Worm (Caenorhabditis elegans): ENCODE data around the gene mmab-1.

mmab-1 gene

DNA sequence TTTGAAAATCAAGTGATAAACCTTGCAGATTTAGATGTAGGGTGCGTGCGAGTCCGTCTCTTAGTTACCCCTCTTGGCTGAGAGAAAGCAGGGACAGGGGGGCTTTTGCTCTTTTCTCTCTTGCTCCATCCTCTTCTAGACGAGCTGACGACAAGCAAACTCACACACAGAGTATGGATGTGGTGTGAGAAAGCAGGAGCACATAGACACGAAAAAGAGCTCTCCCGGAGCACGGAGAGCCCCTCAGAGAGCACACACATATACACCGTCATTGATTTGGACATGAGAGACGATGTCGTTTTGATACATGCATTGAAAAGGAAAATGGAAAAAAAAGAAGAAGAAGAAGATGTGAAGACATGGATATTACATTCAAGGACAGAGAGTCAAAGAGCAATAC lies 46.3 kb downstream of the mmab-1 start:
- TF ChIP-seq ama-1 (optimal IDR thresholded peaks at IDR 0.05) (no peak), hmg-4 (GFP tag; optimal IDR thresholded peaks at IDR 0.05) (no peak), aly-1 (tag; optimal IDR thresholded peaks at IDR 0.05) (no peak), ceh-36 (tag; optimal IDR thresholded peaks at IDR 0.05) (no peak), hmbx-1 (tag; optimal IDR thresholded peaks at IDR 0.05) (no peak)

DNA sequence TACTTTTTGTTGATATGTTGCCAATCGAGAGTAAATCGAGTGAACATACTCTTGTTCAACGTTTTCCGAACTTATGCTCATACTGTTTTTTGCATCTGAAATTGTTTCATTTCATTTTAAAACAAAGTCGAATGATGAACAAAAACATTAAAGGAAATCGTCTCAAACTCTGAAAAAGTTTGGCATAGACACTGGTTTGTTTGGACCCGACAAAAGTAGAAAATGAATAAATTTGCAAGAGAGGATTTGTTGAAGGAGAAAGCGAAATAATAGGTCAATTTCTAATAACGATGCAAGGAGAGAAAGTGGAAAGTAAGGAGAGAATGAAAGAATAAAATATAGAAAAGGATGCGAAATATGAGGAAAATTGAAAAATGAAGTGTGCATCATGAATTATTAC lies 47.2 kb downstream of the mmab-1 start, which contains the start of gene C35D10.12:
TSS of gene C35D10.12 (minus strand) at position 101 of the 400 bp plus-strand sequence.
- TF ChIP-seq ama-1 (optimal IDR thresholded peaks at IDR 0.05) (no peak), pes-1 (GFP tag; IDR thresholded peaks at IDR 0.05) (no peak), hmbx-1 (tag; optimal IDR thresholded peaks at IDR 0.05) (no peak), tbx-37 (GFP tag; conservative IDR thresholded peaks at IDR 0.05) (no peak), F13C5.2 (tag; optimal IDR thresholded peaks at IDR 0.05) (no peak), hmg-4 (GFP tag; optimal IDR thresholded peaks at IDR 0.05) (no peak), ceh-36 (tag; optimal IDR thresholded peaks at IDR 0.05) (no peak), aly-1 (tag; optimal IDR thresholded peaks at IDR 0.05) (no peak), tra-4 (tag; optimal IDR thresholded peaks at IDR 0.05) (no peak), sea-1 (GFP tag; conservative IDR thresholded peaks at IDR 0.05) (no peak), scrt-1 (GFP tag; IDR thresholded peaks at IDR 0.05) (no peak), hnd-1 (tag; optimal IDR thresholded peaks at IDR 0.05) (no peak), ets-7 (tag; optimal IDR thresholded peaks at IDR 0.05) (no peak), B0310.2 (tag; optimal IDR thresholded peaks at IDR 0.05) (no peak), flt-1 (GFP tag; IDR thresholded peaks at IDR 0.05) (no peak), ceh-13 (GFP tag; optimal IDR thresholded peaks at IDR 0.05) (no peak), tbx-11 (GFP tag; IDR thresholded peaks at IDR 0.05) (no peak)

DNA sequence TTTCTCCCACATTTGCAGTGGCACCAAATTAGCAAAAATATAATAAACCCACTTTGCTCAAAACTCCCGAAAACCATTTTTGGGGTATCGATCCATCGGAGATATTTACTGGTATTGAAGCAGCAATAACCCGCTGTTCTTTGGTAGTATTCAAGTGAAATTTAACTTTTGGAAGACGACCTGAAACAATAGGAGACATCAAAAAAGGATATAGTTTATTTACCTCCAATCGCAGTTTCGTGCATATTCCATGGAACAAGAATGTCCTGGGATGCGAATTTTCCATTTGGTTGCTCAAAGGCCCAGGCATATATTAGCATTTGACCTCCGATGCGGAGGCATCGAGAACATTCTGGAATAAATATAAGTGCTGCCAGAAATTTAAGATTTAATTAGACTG lies 48.5 kb downstream of the mmab-1 start:
- TF ChIP-seq ceh-36 (tag; optimal IDR thresholded peaks at IDR 0.05) (no peak), B0310.2 (tag; optimal IDR thresholded peaks at IDR 0.05) (no peak), ets-7 (tag; optimal IDR thresholded peaks at IDR 0.05) (no peak), tra-4 (tag; optimal IDR thresholded peaks at IDR 0.05) (no peak), tbx-37 (GFP tag; conservative IDR thresholded peaks at IDR 0.05) (no peak), ceh-13 (GFP tag; optimal IDR thresholded peaks at IDR 0.05) (no peak), hmg-4 (GFP tag; optimal IDR thresholded peaks at IDR 0.05) (no peak)

DNA sequence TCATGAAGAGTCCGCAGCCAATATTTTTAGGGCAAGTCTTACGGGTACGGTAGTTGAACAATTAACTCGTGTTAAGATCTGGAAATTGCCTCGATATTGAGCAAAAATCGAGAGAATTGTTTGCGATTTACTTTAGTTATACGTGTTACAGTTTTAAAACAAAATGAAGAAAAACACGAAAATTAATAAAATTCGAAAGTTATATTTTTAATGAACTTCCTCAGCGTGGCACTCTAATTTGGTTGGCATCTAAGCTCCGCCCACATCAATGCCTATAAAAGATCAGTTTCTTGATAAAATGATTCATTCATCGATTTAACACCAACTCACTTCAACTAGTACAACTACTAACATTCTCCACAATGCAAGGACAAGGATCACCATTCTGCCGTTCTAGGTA lies 51.4 kb downstream of the mmab-1 start, which contains the start of gene gipc-1:
TSS of gene gipc-1 (plus strand) at position 301 of the 400 bp plus-strand sequence.
- TF ChIP-seq ets-7 (tag; optimal IDR thresholded peaks at IDR 0.05) = no peak
- TF ChIP-seq aly-1 (tag; optimal IDR thresholded peaks at IDR 0.05) = no peak
- no peak for TF ChIP-seq ama-1 (optimal IDR thresholded peaks at IDR 0.05)
- TF ChIP-seq pes-1 (GFP tag; IDR thresholded peaks at IDR 0.05) = no peak
- TF ChIP-seq tbx-37 (GFP tag; conservative IDR thresholded peaks at IDR 0.05) = no peak
- no peak for TF ChIP-seq sea-1 (GFP tag; conservative IDR thresholded peaks at IDR 0.05)
- TF ChIP-seq scrt-1 (GFP tag; IDR thresholded peaks at IDR 0.05) = no peak
- TF ChIP-seq tbx-11 (GFP tag; IDR thresholded peaks at IDR 0.05) = no peak
